Worm (Caenorhabditis elegans) whole organism, L1 larva: ENCODE measurements around the gene dop-3.

ENCODE experiments used
- C04F5.9 ChIP-seq: sonication (generic microtip); optimal IDR thresholded peaks from 2 replicates; lab custom pipeline; 2016; ENCODE audit warnings: missing genetic modification characterization, missing compliant biosample characterization
- C16A3.4 ChIP-seq: fragments of 150-350 bp; optimal IDR thresholded peaks from 2 replicates; lab custom pipeline; 2014; ENCODE audit warnings: missing biosample characterization, missing genetic modification characterization
- C34B4.2 ChIP-seq: sonication (generic microtip); optimal IDR thresholded peaks from 2 replicates; lab custom pipeline; 2017; ENCODE audit warnings: mild to moderate bottlenecking, missing genetic modification characterization, missing compliant biosample characterization
- aha-1 ChIP-seq: fragments of 150-350 bp; optimal IDR thresholded peaks from 2 replicates; lab custom pipeline; 2014; ENCODE audit warnings: missing biosample characterization, missing genetic modification characterization
- ama-1 ChIP-seq: fragments of 150-350 bp; optimal IDR thresholded peaks from 2 replicates; lab custom pipeline; 2014
- ceh-90 ChIP-seq: sonication (generic microtip); optimal IDR thresholded peaks from 2 replicates; lab custom pipeline; 2016; ENCODE audit warnings: missing genetic modification characterization, missing compliant biosample characterization
- ces-1 ChIP-seq: fragments of 150-350 bp; optimal IDR thresholded peaks from 2 replicates; lab custom pipeline; 2014; ENCODE audit warnings: missing biosample characterization, missing genetic modification reagents, missing genetic modification characterization
- dsc-1 ChIP-seq: sonication (generic microtip); optimal IDR thresholded peaks from 2 replicates; lab custom pipeline; 2016; ENCODE audit warnings: mild to moderate bottlenecking, missing genetic modification characterization, missing compliant biosample characterization
- efl-1 ChIP-seq, 4 experiments: fragments of 150-350 bp; optimal IDR thresholded peaks in 3 of 4; peaks in 1 of 4; 1 replicate in 1 of 4; 2 replicates in 3 of 4; lab custom pipeline; 2014; ENCODE audit warnings: missing biosample characterization in 2 of 4, missing genetic modification characterization in 2 of 4, missing genetic modification reagents in 2 of 4
- efl-3 ChIP-seq: fragments of 200-800 bp; sonication (Bioruptor generic); optimal IDR thresholded peaks from 2 replicates; lab custom pipeline; 2018; ENCODE audit warnings: mild to moderate bottlenecking, missing genetic modification characterization, missing compliant biosample characterization
- egl-13 ChIP-seq: sonication (generic microtip); optimal IDR thresholded peaks from 2 replicates; lab custom pipeline; 2016; ENCODE audit warnings: missing genotype, missing genetic modification reagents, missing genetic modification characterization, missing compliant biosample characterization
- elt-3 ChIP-seq, 6 experiments: fragments of 150-350 bp in 1 of 6; sonication (generic microtip); optimal IDR thresholded peaks; 2 replicates each; lab custom pipeline; 2017 to 2018; ENCODE audit warnings: missing biosample characterization in 6 of 6, missing genetic modification characterization in 6 of 6, inconsistent platforms in 1 of 6
- ets-5 ChIP-seq: fragments of 200-800 bp; sonication (Bioruptor generic); IDR thresholded peaks from 2 replicates; pipeline ENCODE4 v1.3.6; 2022; ENCODE audit warnings: missing genetic modification characterization, missing compliant biosample characterization
- fkh-4 ChIP-seq: sonication (generic microtip); optimal IDR thresholded peaks from 2 replicates; lab custom pipeline; 2016; ENCODE audit warnings: missing compliant biosample characterization, missing genetic modification characterization, borderline replicate concordance
- fkh-8 ChIP-seq: sonication (generic microtip); optimal IDR thresholded peaks from 2 replicates; lab custom pipeline; 2016; ENCODE audit warnings: mild to moderate bottlenecking, missing genetic modification characterization, missing compliant biosample characterization
- hlh-17 ChIP-seq: fragments of 200-800 bp; sonication (Bioruptor generic); optimal IDR thresholded peaks from 2 replicates; lab custom pipeline; 2018; ENCODE audit warnings: missing genetic modification characterization, mild to moderate bottlenecking, missing compliant biosample characterization, moderate library complexity, borderline replicate concordance
- hlh-4 ChIP-seq: sonication (generic microtip); optimal IDR thresholded peaks from 2 replicates; lab custom pipeline; 2016; ENCODE audit warnings: mild to moderate bottlenecking, missing genetic modification characterization, missing compliant biosample characterization
- lin-13 ChIP-seq: fragments of 150-350 bp; optimal IDR thresholded peaks from 2 replicates; lab custom pipeline; 2014; ENCODE audit warnings: missing biosample characterization, missing genetic modification reagents, missing genetic modification characterization
- lin-14 ChIP-seq: fragments of 200-800 bp; sonication (Bioruptor generic); optimal IDR thresholded peaks from 2 replicates; lab custom pipeline; 2018; ENCODE audit warnings: mild to moderate bottlenecking, missing genetic modification characterization, moderate library complexity, missing compliant biosample characterization
- mdl-1 ChIP-seq, 2 experiments: fragments of 150-350 bp; optimal IDR thresholded peaks; 2 replicates each; lab custom pipeline; 2014 to 2017; ENCODE audit warnings: missing biosample characterization in 2 of 2, missing genetic modification characterization in 2 of 2, inconsistent platforms in 1 of 2
- nhr-11 ChIP-seq: fragments of 150-350 bp; optimal IDR thresholded peaks from 2 replicates; lab custom pipeline; 2014; ENCODE audit warnings: missing biosample characterization, missing genetic modification characterization
- nhr-12 ChIP-seq: sonication (generic microtip); optimal IDR thresholded peaks from 2 replicates; lab custom pipeline; 2017; ENCODE audit warnings: missing biosample characterization, missing genetic modification characterization
- nhr-19 ChIP-seq: fragments of 200-800 bp; sonication (Bioruptor generic); conservative IDR thresholded peaks from 2 replicates; pipeline ENCODE4 v1.3.6; 2022; ENCODE audit warnings: missing genetic modification characterization, missing compliant biosample characterization
- nhr-20 ChIP-seq: sonication (generic microtip); optimal IDR thresholded peaks from 2 replicates; lab custom pipeline; 2016; ENCODE audit warnings: mild to moderate bottlenecking, missing genetic modification characterization, missing compliant biosample characterization
- nhr-237 ChIP-seq: fragments of 150-350 bp; optimal IDR thresholded peaks from 2 replicates; lab custom pipeline; 2014; ENCODE audit warnings: missing biosample characterization, missing genetic modification characterization
- nhr-47 ChIP-seq: sonication (generic microtip); optimal IDR thresholded peaks from 2 replicates; lab custom pipeline; 2016; ENCODE audit warnings: mild to moderate bottlenecking, missing genetic modification characterization, moderate library complexity, missing compliant biosample characterization
- nhr-71 ChIP-seq: sonication (generic microtip); optimal IDR thresholded peaks from 2 replicates; lab custom pipeline; 2016; ENCODE audit warnings: mild to moderate bottlenecking, missing genetic modification characterization, moderate library complexity, missing compliant biosample characterization
- nhr-76 ChIP-seq: sonication (generic microtip); optimal IDR thresholded peaks from 2 replicates; lab custom pipeline; 2017; ENCODE audit warnings: missing biosample characterization, missing genetic modification characterization
- nhr-85 ChIP-seq: sonication (generic microtip); peaks from one replicate; lab custom pipeline; 2016; ENCODE audit warnings: missing genetic modification characterization, inconsistent platforms, missing compliant biosample characterization
- pag-3 ChIP-seq: sonication (generic microtip); optimal IDR thresholded peaks from 2 replicates; lab custom pipeline; 2017; ENCODE audit warnings: missing genetic modification characterization, mild to moderate bottlenecking, missing compliant biosample characterization, antibody characterized with exemption, borderline replicate concordance; ENCODE audit not compliant: insufficient read depth
- pqm-1 ChIP-seq: sonication (generic microtip); optimal IDR thresholded peaks from 3 replicates; lab custom pipeline; 2017; ENCODE audit warnings: missing biosample characterization, missing genetic modification characterization
- rnt-1 ChIP-seq: sonication (generic microtip); optimal IDR thresholded peaks from 2 replicates; lab custom pipeline; 2016; ENCODE audit warnings: mild to moderate bottlenecking, missing genetic modification characterization, moderate library complexity, missing compliant biosample characterization
- skn-1 ChIP-seq: fragments of 150-350 bp; optimal IDR thresholded peaks from 2 replicates; lab custom pipeline; 2014; ENCODE audit warnings: missing biosample characterization, missing genetic modification characterization
- snpc-4 ChIP-seq: fragments of 150-350 bp; optimal IDR thresholded peaks from 2 replicates; lab custom pipeline; 2014; ENCODE audit warnings: missing biosample characterization, missing genetic modification characterization
- snu-23 ChIP-seq: sonication (generic microtip); optimal IDR thresholded peaks from 2 replicates; lab custom pipeline; 2016; ENCODE audit warnings: missing genetic modification characterization, missing compliant biosample characterization
- sox-4 ChIP-seq: sonication (generic microtip); optimal IDR thresholded peaks from 2 replicates; lab custom pipeline; 2016; ENCODE audit warnings: missing genetic modification characterization, missing compliant biosample characterization
- swsn-7 ChIP-seq: sonication (generic microtip); optimal IDR thresholded peaks from 2 replicates; lab custom pipeline; 2016; ENCODE audit warnings: missing genetic modification characterization, missing compliant biosample characterization
- tlp-1 ChIP-seq: fragments of 150-350 bp; optimal IDR thresholded peaks from 2 replicates; lab custom pipeline; 2014; ENCODE audit warnings: missing biosample characterization, missing genetic modification characterization
- unc-130 ChIP-seq: fragments of 150-350 bp; optimal IDR thresholded peaks from 2 replicates; lab custom pipeline; 2017; ENCODE audit warnings: missing biosample characterization, missing genetic modification characterization, inconsistent platforms
- xbp-1 ChIP-seq: sonication (generic microtip); optimal IDR thresholded peaks from 2 replicates; lab custom pipeline; 2016; ENCODE audit warnings: missing genetic modification characterization, missing compliant biosample characterization
- zip-4 ChIP-seq: fragments of 200-800 bp; sonication (Bioruptor generic); optimal IDR thresholded peaks from 2 replicates; lab custom pipeline; 2018; ENCODE audit warnings: mild to moderate bottlenecking, missing genetic modification characterization, moderate library complexity, missing compliant biosample characterization
- ztf-11 ChIP-seq, 2 experiments: sonication (generic microtip); optimal IDR thresholded peaks; 2 replicates each; lab custom pipeline; 2016 to 2017; ENCODE audit warnings: missing genetic modification characterization in 2 of 2, missing biosample characterization in 1 of 2, missing compliant biosample characterization in 1 of 2

The dop-3 gene

DNA sequence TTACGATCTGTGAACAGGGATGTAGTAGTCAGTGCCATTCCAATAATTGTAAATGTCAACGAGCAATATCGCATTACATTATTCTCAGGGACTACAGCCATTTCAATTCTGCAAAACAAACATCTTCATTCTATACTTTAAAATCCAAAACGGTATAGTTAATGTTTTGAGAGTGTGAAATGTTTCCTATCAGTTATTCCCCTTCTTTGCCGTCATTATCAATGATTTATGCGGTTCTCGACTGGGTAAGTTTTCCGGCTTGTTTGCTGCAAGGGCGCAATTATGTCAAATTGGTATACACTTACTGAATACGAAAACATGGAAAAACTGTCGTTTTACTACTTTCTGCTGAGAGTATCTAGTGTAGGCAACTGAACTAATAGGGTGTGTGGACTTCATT, 33.6 kb upstream of the dop-3 start, which contains the start of gene F23G4.1:
TSS of gene F23G4.1 (minus strand) at position 101 of the 400 bp plus-strand sequence.
- TF ChIP-seq snpc-4 (tag; lab: Kevin White, UChicago) (no peak), egl-13 (tag; lab: Kevin White, UChicago) (no peak), C16A3.4 (tag; lab: Kevin White, UChicago) (no peak), elt-3 (tag; optimal IDR thresholded peaks at IDR 0.05; lab: Kevin White, UChicago) (no peak), fkh-4 (tag; lab: Kevin White, UChicago) (no peak), nhr-85 (tag; lab: Kevin White, UChicago) (no peak), nhr-237 (tag; lab: Kevin White, UChicago) (no peak), nhr-12 (tag; lab: Kevin White, UChicago) (no peak), ceh-90 (tag; lab: Kevin White, UChicago) (no peak), C04F5.9 (tag; lab: Kevin White, UChicago) (no peak), sox-4 (no peak), efl-3 (GFP tag; lab: Kevin White, UChicago) (no peak), C34B4.2 (tag; lab: Kevin White, UChicago) (no peak), hlh-4 (tag; lab: Kevin White, UChicago) (no peak), nhr-20 (tag; lab: Kevin White, UChicago) (no peak), dsc-1 (tag; lab: Kevin White, UChicago) (no peak), aha-1 (tag; lab: Kevin White, UChicago) (no peak)

DNA sequence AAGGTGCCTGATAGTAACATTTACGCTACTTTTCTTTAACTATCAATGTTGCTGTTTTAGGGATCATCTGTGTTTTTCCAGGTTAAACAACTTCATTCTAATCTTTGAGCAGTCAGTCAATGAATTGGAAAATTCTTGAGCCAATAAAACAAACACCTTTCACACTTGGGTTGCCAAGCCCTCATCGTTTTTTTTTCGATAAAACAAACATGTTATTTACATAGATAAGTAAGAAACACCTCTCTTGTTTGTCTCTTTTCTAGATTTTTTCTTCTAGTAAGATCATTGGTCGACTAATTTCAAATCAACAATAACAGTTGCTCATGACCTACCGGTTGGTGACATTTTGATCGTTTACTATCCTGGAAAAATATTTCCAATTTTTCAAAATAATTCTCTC, 32.4 kb upstream of the dop-3 start:
- TF ChIP-seq pqm-1 (tag; lab: Kevin White, UChicago) (no peak), tlp-1 (tag; lab: Kevin White, UChicago) (no peak), swsn-7 (tag; lab: Kevin White, UChicago) (no peak), xbp-1 (tag; lab: Kevin White, UChicago) (no peak), lin-13 (GFP tag; lab: Kevin White, UChicago) (no peak), dsc-1 (tag; lab: Kevin White, UChicago) (no peak), aha-1 (tag; lab: Kevin White, UChicago) (no peak), ama-1 (lab: Kevin White, UChicago) (no peak), hlh-4 (tag; lab: Kevin White, UChicago) (no peak), nhr-11 (tag; lab: Kevin White, UChicago) (no peak), unc-130 (no peak), nhr-20 (tag; lab: Kevin White, UChicago) (no peak), C04F5.9 (tag; lab: Kevin White, UChicago) (no peak), mdl-1 (tag; optimal IDR thresholded peaks at IDR 0.05; lab: Kevin White, UChicago) (no peak), hlh-17 (no peak), skn-1 (tag; lab: Kevin White, UChicago) (no peak)

DNA sequence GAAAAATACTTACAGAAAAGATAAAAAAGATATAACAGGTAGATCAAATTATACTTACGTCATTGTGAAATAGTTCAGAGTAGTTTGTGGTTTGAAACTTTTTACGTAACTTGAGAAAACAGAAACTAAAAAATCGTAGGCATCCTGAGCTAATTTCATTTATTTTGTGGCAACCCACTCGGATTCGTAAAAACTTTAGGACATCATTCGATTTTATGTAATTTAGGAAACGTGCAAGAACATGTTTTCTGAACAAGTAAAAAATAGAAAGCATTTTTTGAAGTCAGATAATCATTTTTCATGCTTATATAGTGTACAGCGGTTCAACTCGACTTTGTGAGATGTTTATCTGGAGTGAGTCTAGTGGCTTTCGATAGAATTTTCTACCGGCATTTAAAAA, 29.2 kb upstream of the dop-3 start, which contains the start of gene hic-1:
TSS of gene hic-1 (minus strand) at position 101 of the 400 bp plus-strand sequence.
- TF ChIP-seq nhr-76 (tag; lab: Kevin White, UChicago) = no peak
- no peak for TF ChIP-seq xbp-1 (tag; lab: Kevin White, UChicago)
- TF ChIP-seq ets-5 (GFP tag; lab: Robert Waterston, UW) = no peak
- peak; percentile 27 for TF ChIP-seq lin-14
- TF ChIP-seq zip-4 (GFP tag; lab: Kevin White, UChicago) = no peak
- no peak for TF ChIP-seq fkh-8

DNA sequence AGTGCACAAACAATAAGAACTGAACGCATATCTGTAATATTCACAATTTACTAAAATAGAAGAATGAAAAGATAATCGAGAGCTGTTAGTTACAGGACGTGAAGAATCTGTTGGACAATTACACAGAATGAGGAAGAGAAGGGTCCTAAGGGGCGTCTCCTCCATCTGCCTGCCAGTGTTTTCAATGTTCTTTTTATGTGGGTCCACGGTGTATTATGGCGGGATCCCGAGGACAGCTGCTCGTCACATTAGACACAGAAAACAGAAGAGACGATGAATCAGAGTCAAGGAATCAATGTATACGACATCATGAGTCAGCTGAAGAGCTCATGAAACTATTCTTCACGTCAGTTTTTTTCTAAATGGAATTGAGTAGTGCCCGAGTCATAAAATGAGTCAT, 27.6 kb upstream of the dop-3 start, which contains the start of gene ttr-6:
TSS of gene ttr-6 (minus strand) at position 33 of the 400 bp plus-strand sequence.
- TF ChIP-seq nhr-47 (tag; lab: Kevin White, UChicago) = no peak
- no peak for TF ChIP-seq efl-1 (optimal IDR thresholded peaks at IDR 0.05; lab: Kevin White, UChicago)
- peak in 1 of 2 experiments; percentile 31 for TF ChIP-seq efl-1 (GFP tag; optimal IDR thresholded peaks at IDR 0.05 in 1 of 2; lab: Kevin White, UChicago)
- TF ChIP-seq nhr-71 = peak; percentile 42
- TF ChIP-seq pag-3 (tag; lab: Kevin White, UChicago) = peak; percentile 34
- peak; percentile 53 for TF ChIP-seq lin-14
- TF ChIP-seq ces-1 = no peak
- TF ChIP-seq C16A3.4 (tag; lab: Kevin White, UChicago) = no peak
- TF ChIP-seq nhr-19 = peak; percentile 23; the same call in 1 of the 2 replicates
- TF ChIP-seq rnt-1 = peak; percentile 69
- no peak for TF ChIP-seq ztf-11 (tag; optimal IDR thresholded peaks at IDR 0.05; lab: Kevin White, UChicago)
- no peak for TF ChIP-seq nhr-20 (tag; lab: Kevin White, UChicago)
- TF ChIP-seq snu-23 (GFP tag; lab: Kevin White, UChicago) = peak; percentile 2
- TF ChIP-seq, all 84 proteins: peak for 7
